Worm (Caenorhabditis elegans) whole organism, young adult: ENCODE data around the gene srv-15.

Source experiments
- akir-1 ChIP-seq: fragments of 200-800 bp; sonication (Bioruptor generic); optimal IDR thresholded peaks from 2 replicates; lab custom pipeline; 2018; ENCODE audit warnings: mild to moderate bottlenecking, missing genetic modification characterization, moderate library complexity, missing compliant biosample characterization
- ama-1 ChIP-seq, 3 experiments: fragments of 150-350 bp in 1 of 3; sonication (generic microtip) in 2 of 3; optimal IDR thresholded peaks; 2 replicates each; lab custom pipeline; 2014 to 2018; ENCODE audit warnings: missing biosample characterization in 2 of 3, missing genetic modification characterization in 2 of 3, missing genetic modification reagents in 2 of 3
- ceh-27 ChIP-seq: fragments of 200-800 bp; sonication (Bioruptor generic); optimal IDR thresholded peaks from 2 replicates; lab custom pipeline; 2018; ENCODE audit warnings: mild to moderate bottlenecking, missing genetic modification characterization, moderate library complexity, missing compliant biosample characterization
- chd-7 ChIP-seq: sonication (generic microtip); optimal IDR thresholded peaks from 2 replicates; lab custom pipeline; 2016; ENCODE audit warnings: mild to moderate bottlenecking, missing genetic modification characterization, moderate library complexity, missing compliant biosample characterization
- lsl-1 ChIP-seq: fragments of 200-800 bp; sonication (Bioruptor generic); optimal IDR thresholded peaks from 2 replicates; lab custom pipeline; 2018; ENCODE audit warnings: mild to moderate bottlenecking, missing genetic modification characterization, moderate library complexity, missing compliant biosample characterization
- nhr-80 ChIP-seq: sonication (generic microtip); optimal IDR thresholded peaks from 2 replicates; lab custom pipeline; 2016; ENCODE audit warnings: missing genetic modification characterization, missing compliant biosample characterization
- rcor-1 ChIP-seq: fragments of 200-800 bp; sonication (Bioruptor generic); IDR thresholded peaks from 2 replicates; pipeline ENCODE4 v1.3.6; 2022; ENCODE audit warnings: missing genetic modification reagents, missing genetic modification characterization, missing compliant biosample characterization
- ztf-25 ChIP-seq: fragments of 200-800 bp; sonication (Bioruptor generic); IDR thresholded peaks from 2 replicates; pipeline ENCODE4 v1.3.6; 2022; ENCODE audit warnings: missing genetic modification reagents, missing genetic modification characterization, missing compliant biosample characterization

DNA sequence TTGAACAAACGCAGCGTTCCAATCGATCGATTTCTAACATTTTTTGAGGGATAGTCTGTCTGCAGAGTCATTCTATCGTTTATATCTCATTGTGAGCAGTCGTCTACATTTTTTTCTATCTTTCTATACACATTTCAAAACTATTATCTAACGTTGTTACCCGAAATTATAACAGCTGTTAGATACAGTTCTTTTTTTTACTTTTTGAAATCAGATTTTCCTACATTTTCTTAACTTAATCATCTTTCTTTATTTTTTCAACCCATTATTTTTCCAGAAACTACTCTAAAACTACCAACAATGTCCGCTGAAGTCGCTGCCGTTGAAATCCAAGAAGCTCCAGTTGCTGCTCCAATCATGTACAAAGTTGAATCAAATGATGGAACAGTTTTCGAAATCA lies 40.1 kb downstream of the srv-15 start, which contains the start of gene skr-10:
- TF ChIP-seq ceh-27 (GFP tag; lab: Kevin White, UChicago) (no peak), nhr-80 (tag; lab: Kevin White, UChicago) (no peak), lsl-1 (GFP tag; lab: Kevin White, UChicago) (no peak), akir-1 (GFP tag; lab: Kevin White, UChicago) (no peak), rcor-1 (GFP tag; lab: Robert Waterston, UW) (no peak), ztf-25 (no peak), ama-1 (optimal IDR thresholded peaks at IDR 0.05; lab: Kevin White, UChicago) (no peak), ama-1 (GFP tag; optimal IDR thresholded peaks at IDR 0.05; lab: Kevin White, UChicago) (no peak), chd-7 (tag; lab: Kevin White, UChicago) (no peak)
